Fruit fly (Drosophila melanogaster) whole organism, embryonic: ENCODE measurements around the gene Prat.

Source experiments
- ATbp ChIP-seq: fragments of 200-800 bp; sonication (Bioruptor generic); optimal IDR thresholded peaks from 2 replicates; lab custom pipeline; 2017; ENCODE audit warnings: missing biosample characterization, mild to moderate bottlenecking, missing genetic modification characterization, missing genetic modification reagents
- Asciz ChIP-seq: fragments of 200-800 bp; sonication (Bioruptor generic); optimal IDR thresholded peaks from 2 replicates; lab custom pipeline; 2017; ENCODE audit warnings: missing biosample characterization, mild to moderate bottlenecking, missing genetic modification characterization, missing genetic modification reagents
- Atf6 ChIP-seq: fragments of 200-800 bp; sonication (Bioruptor generic); IDR thresholded peaks from 2 replicates; pipeline ENCODE4 v1.3.6; 2022; ENCODE audit warnings: missing biosample characterization, missing genetic modification characterization
- Bdp1 ChIP-seq: fragments of 200-800 bp; sonication (Bioruptor generic); optimal IDR thresholded peaks from 3 replicates; lab custom pipeline; 2016; ENCODE audit warnings: missing biosample characterization, missing genetic modification characterization
- Bgb ChIP-seq: fragments of 200-800 bp; sonication (Bioruptor generic); IDR thresholded peaks from 2 replicates; pipeline ENCODE4 v1.3.6; 2022; ENCODE audit warnings: missing biosample characterization, missing genetic modification characterization; ENCODE audit not compliant: partially characterized antibody
- CG10431 ChIP-seq: fragments of 200-800 bp; sonication (Bioruptor generic); optimal IDR thresholded peaks from 3 replicates; lab custom pipeline; 2018; ENCODE audit warnings: missing biosample characterization, mild to moderate bottlenecking, missing genetic modification characterization
- CG11504 ChIP-seq: fragments of 200-800 bp; sonication (Bioruptor generic); optimal IDR thresholded peaks from 3 replicates; lab custom pipeline; 2019; ENCODE audit warnings: missing biosample characterization, mild to moderate bottlenecking, missing genetic modification characterization, moderate library complexity
- CG11696 ChIP-seq: fragments of 200-800 bp; sonication (Bioruptor generic); IDR thresholded peaks from 2 replicates; pipeline ENCODE4 v1.3.6; 2022; ENCODE audit warnings: missing biosample characterization, missing genetic modification characterization
- CG12219 ChIP-seq: fragments of 200-800 bp; sonication (Bioruptor generic); optimal IDR thresholded peaks from 3 replicates; lab custom pipeline; 2018; ENCODE audit warnings: missing biosample characterization, mild to moderate bottlenecking, missing genetic modification characterization
- CG13296 ChIP-seq: fragments of 200-800 bp; sonication (Bioruptor generic); optimal IDR thresholded peaks from 3 replicates; lab custom pipeline; 2018; ENCODE audit warnings: missing biosample characterization, mild to moderate bottlenecking, missing genetic modification characterization
- CG17186 ChIP-seq: fragments of 200-800 bp; sonication (Bioruptor generic); optimal IDR thresholded peaks from 3 replicates; lab custom pipeline; 2017; ENCODE audit warnings: missing biosample characterization, missing genetic modification reagents, missing genetic modification characterization
- CG2202 ChIP-seq: fragments of 200-800 bp; sonication (Bioruptor generic); optimal IDR thresholded peaks from 2 replicates; lab custom pipeline; 2018; ENCODE audit warnings: missing biosample characterization, mild to moderate bottlenecking, missing genetic modification characterization
- CG3995 ChIP-seq: fragments of 200-800 bp; sonication (Bioruptor generic); optimal IDR thresholded peaks from 3 replicates; lab custom pipeline; 2016; ENCODE audit warnings: missing biosample characterization, missing genetic modification characterization
- CG4328 ChIP-seq: fragments of 200-800 bp; sonication (Bioruptor generic); optimal IDR thresholded peaks from 3 replicates; lab custom pipeline; 2017; ENCODE audit warnings: missing biosample characterization, missing genetic modification reagents, missing genetic modification characterization
- CG8089 ChIP-seq: fragments of 200-800 bp; sonication (Bioruptor generic); optimal IDR thresholded peaks from 3 replicates; lab custom pipeline; 2016; ENCODE audit warnings: missing biosample characterization, missing genetic modification characterization
- CG8359 ChIP-seq: fragments of 200-800 bp; sonication (Bioruptor generic); optimal IDR thresholded peaks from 2 replicates; lab custom pipeline; 2017; ENCODE audit warnings: missing biosample characterization, mild to moderate bottlenecking, missing genetic modification characterization, borderline replicate concordance
- CG9817 ChIP-seq: fragments of 200-800 bp; sonication (Bioruptor generic); optimal IDR thresholded peaks from 2 replicates; lab custom pipeline; 2018; ENCODE audit warnings: missing biosample characterization, mild to moderate bottlenecking, missing genetic modification characterization, moderate library complexity
- CoRest ChIP-seq: fragments of 200-800 bp; sonication (Bioruptor generic); optimal IDR thresholded peaks from 3 replicates; lab custom pipeline; 2018; ENCODE audit warnings: missing biosample characterization, mild to moderate bottlenecking, missing genetic modification characterization, moderate library complexity
- E2f2 ChIP-seq: fragments of 200-800 bp; sonication (Bioruptor generic); IDR thresholded peaks from 2 replicates; pipeline ENCODE4 v1.3.6; 2022; ENCODE audit warnings: missing biosample characterization, missing genetic modification characterization
- Hey ChIP-seq: fragments of 200-800 bp; sonication (Bioruptor generic); optimal IDR thresholded peaks from 3 replicates; lab custom pipeline; 2018; ENCODE audit warnings: missing biosample characterization, mild to moderate bottlenecking, missing genetic modification characterization
- Hmx ChIP-seq: fragments of 200-800 bp; sonication (Bioruptor generic); optimal IDR thresholded peaks from 2 replicates; lab custom pipeline; 2016; ENCODE audit warnings: missing biosample characterization, missing genetic modification characterization
- Hr78 ChIP-seq, 2 experiments: fragments of 200-800 bp in 1 of 2; fragments of >200 bp in 1 of 2; sonication (Bioruptor generic) in 1 of 2; optimal IDR thresholded peaks; 2 replicates each; lab custom pipeline; 2017 to 2019; ENCODE audit warnings: missing biosample characterization in 2 of 2, missing genetic modification characterization in 2 of 2, mild to moderate bottlenecking in 1 of 2, moderate library complexity in 1 of 2
- Oli ChIP-seq: fragments of 200-800 bp; sonication (Bioruptor generic); optimal IDR thresholded peaks from 2 replicates; lab custom pipeline; 2018; ENCODE audit warnings: missing biosample characterization, mild to moderate bottlenecking, missing genetic modification characterization, moderate library complexity
- Optix ChIP-seq: fragments of 200-800 bp; sonication (Bioruptor generic); IDR thresholded peaks from 3 replicates; pipeline ENCODE4 v1.3.6; 2022; ENCODE audit warnings: missing biosample characterization, missing genetic modification characterization
- Poxn ChIP-seq: fragments of 200-800 bp; sonication (Bioruptor generic); IDR thresholded peaks from 2 replicates; pipeline ENCODE4 v1.3.6; 2022; ENCODE audit warnings: missing biosample characterization, missing genetic modification characterization
- Vsx1 ChIP-seq: fragments of 200-800 bp; sonication (Bioruptor generic); optimal IDR thresholded peaks from 2 replicates; lab custom pipeline; 2017; ENCODE audit warnings: missing biosample characterization, mild to moderate bottlenecking, missing genetic modification characterization, missing genetic modification reagents
- Xrp1 ChIP-seq: fragments of 200-800 bp; sonication (Bioruptor generic); IDR thresholded peaks from 2 replicates; pipeline ENCODE4 v1.3.6; 2022; ENCODE audit warnings: missing biosample characterization, missing genetic modification characterization
- YL-1 ChIP-seq: fragments of 200-800 bp; sonication (Bioruptor generic); optimal IDR thresholded peaks from 3 replicates; lab custom pipeline; 2017; ENCODE audit warnings: missing biosample characterization, mild to moderate bottlenecking, missing genetic modification characterization
- bbx ChIP-seq: fragments of 200-800 bp; sonication (Bioruptor generic); IDR thresholded peaks from 2 replicates; pipeline ENCODE4 v1.3.6; 2022; ENCODE audit warnings: missing biosample characterization, missing genetic modification characterization; ENCODE audit not compliant: partially characterized antibody
- bcd ChIP-seq: fragments of 200-800 bp; sonication (Bioruptor generic); optimal IDR thresholded peaks from 2 replicates; lab custom pipeline; 2017; ENCODE audit warnings: missing biosample characterization, mild to moderate bottlenecking, missing genetic modification characterization
- crol ChIP-seq: fragments of 200-800 bp; sonication (Bioruptor generic); IDR thresholded peaks from 2 replicates; pipeline ENCODE4 v1.3.6; 2022; ENCODE audit warnings: missing biosample characterization, missing genetic modification characterization
- cwo ChIP-seq: fragments of 200-800 bp; sonication (Bioruptor generic); optimal IDR thresholded peaks from 3 replicates; lab custom pipeline; 2017; ENCODE audit warnings: missing biosample characterization, missing genetic modification characterization, mild to moderate bottlenecking, moderate library complexity, missing genetic modification reagents
- danr ChIP-seq: fragments of 200-800 bp; sonication (Bioruptor generic); IDR thresholded peaks from 2 replicates; pipeline ENCODE4 v1.3.6; 2022; ENCODE audit warnings: missing biosample characterization, missing genetic modification characterization
- en ChIP-seq: fragments of 200-800 bp; sonication (Bioruptor generic); optimal IDR thresholded peaks from 2 replicates; lab custom pipeline; 2016; ENCODE audit warnings: missing biosample characterization, missing genetic modification characterization
- exex ChIP-seq: fragments of 200-800 bp; sonication (Bioruptor generic); optimal IDR thresholded peaks from 4 replicates; lab custom pipeline; 2018; ENCODE audit warnings: missing biosample characterization, mild to moderate bottlenecking, missing genetic modification characterization, moderate library complexity
- eyg ChIP-seq: fragments of 200-800 bp; sonication (Bioruptor generic); optimal IDR thresholded peaks from 3 replicates; lab custom pipeline; 2016; ENCODE audit warnings: missing biosample characterization, missing genetic modification characterization
- fd3F ChIP-seq: fragments of 200-800 bp; sonication (Bioruptor generic); optimal IDR thresholded peaks from 2 replicates; lab custom pipeline; 2018; ENCODE audit warnings: missing biosample characterization, mild to moderate bottlenecking, missing genetic modification characterization, moderate library complexity
- fd96Cb ChIP-seq: fragments of 200-800 bp; sonication (Bioruptor generic); optimal IDR thresholded peaks from 2 replicates; lab custom pipeline; 2018; ENCODE audit warnings: missing biosample characterization, mild to moderate bottlenecking, missing genetic modification characterization, moderate library complexity
- hkb ChIP-seq, 2 experiments: fragments of 200-800 bp in 1 of 2; fragments of >200 bp in 1 of 2; sonication (Bioruptor generic) in 1 of 2; IDR thresholded peaks in 1 of 2; optimal IDR thresholded peaks in 1 of 2; 2 replicates each; pipeline versions ENCODE4 v1.3.6 to Lab custom; 2017 to 2022; ENCODE audit warnings: missing biosample characterization in 1 of 2, missing genetic modification characterization in 1 of 2
- knrl ChIP-seq: fragments of 200-800 bp; sonication (Bioruptor generic); IDR thresholded peaks from 3 replicates; pipeline ENCODE4 v1.3.6; 2022; ENCODE audit warnings: missing biosample characterization, missing genetic modification characterization; ENCODE audit not compliant: partially characterized antibody
- lola ChIP-seq, 3 experiments: fragments of >200 bp in 2 of 3; fragments of 200-800 bp in 1 of 3; sonication (Bioruptor generic) in 1 of 3; optimal IDR thresholded peaks; 2 replicates each; lab custom pipeline; 2017 to 2019; ENCODE audit warnings: missing biosample characterization in 3 of 3, missing genetic modification characterization in 3 of 3, mild to moderate bottlenecking in 1 of 3, moderate library complexity in 1 of 3
- mld ChIP-seq: fragments of 200-800 bp; sonication (Bioruptor generic); IDR thresholded peaks from 3 replicates; pipeline ENCODE4 v1.3.6; 2022; ENCODE audit warnings: missing biosample characterization, missing genetic modification characterization; ENCODE audit not compliant: partially characterized antibody
- nerfin-1 ChIP-seq: fragments of 200-800 bp; sonication (Bioruptor generic); optimal IDR thresholded peaks from 3 replicates; lab custom pipeline; 2019; ENCODE audit warnings: missing biosample characterization, mild to moderate bottlenecking, missing genetic modification characterization, moderate library complexity
- sens-2 ChIP-seq: fragments of 200-800 bp; sonication (Bioruptor generic); IDR thresholded peaks from 2 replicates; pipeline ENCODE4 v1.3.6; 2022; ENCODE audit warnings: missing biosample characterization, missing genetic modification characterization
- slou ChIP-seq: fragments of 200-800 bp; sonication (Bioruptor generic); optimal IDR thresholded peaks from 3 replicates; lab custom pipeline; 2016; ENCODE audit warnings: missing biosample characterization, missing genetic modification characterization
- so ChIP-seq: fragments of 200-800 bp; sonication (Bioruptor generic); IDR thresholded peaks from 3 replicates; pipeline ENCODE4 v1.3.6; 2022; ENCODE audit warnings: missing biosample characterization, missing genetic modification characterization
- sqz ChIP-seq: fragments of 200-800 bp; sonication (Bioruptor generic); optimal IDR thresholded peaks from 3 replicates; lab custom pipeline; 2018; ENCODE audit warnings: missing biosample characterization, mild to moderate bottlenecking, missing genetic modification characterization
- toy ChIP-seq: fragments of 200-800 bp; sonication (Bioruptor generic); IDR thresholded peaks from 2 replicates; pipeline ENCODE4 v1.3.6; 2022; ENCODE audit warnings: missing biosample characterization, missing genetic modification characterization
- usp ChIP-seq: fragments of >200 bp; optimal IDR thresholded peaks from 2 replicates; lab custom pipeline; 2017; ENCODE audit warnings: missing biosample characterization, missing genetic modification characterization
- wek ChIP-seq: fragments of 200-800 bp; sonication (Bioruptor generic); optimal IDR thresholded peaks from 3 replicates; lab custom pipeline; 2018; ENCODE audit warnings: missing biosample characterization, mild to moderate bottlenecking, missing genetic modification characterization, moderate library complexity

The Prat gene

dm6 chr3R:7920196-7920595 is 8.6 kb upstream of the Prat start, which contains the start of the genes CG10445 and lds (continued):
- no peak for TF ChIP-seq Hmx (GFP tag; lab: Kevin White, UChicago)
- TF ChIP-seq sqz (GFP tag; lab: Kevin White, UChicago): no peak
- no peak for TF ChIP-seq Hey (tag; lab: Kevin White, UChicago)
- no peak for TF ChIP-seq Oli
- TF ChIP-seq Bgb: peak; percentile 90
- no peak for TF ChIP-seq CG4328
- no peak for TF ChIP-seq CG8359
- peak; percentile 89 for TF ChIP-seq knrl (GFP tag; lab: Robert Waterston, UW)
- peak; percentile 75 for TF ChIP-seq CG3995 (GFP tag; lab: Kevin White, UChicago)
- TF ChIP-seq eyg (GFP tag; lab: Kevin White, UChicago): no peak
- no peak for TF ChIP-seq Atf6 (GFP tag; lab: Robert Waterston, UW)
- no peak for TF ChIP-seq Hr78 (GFP tag; optimal IDR thresholded peaks at IDR 0.05; lab: Kevin White, UChicago)
- no peak for TF ChIP-seq slou (GFP tag; lab: Kevin White, UChicago)
- no peak for TF ChIP-seq fd96Cb (tag; lab: Kevin White, UChicago)
- no peak for TF ChIP-seq Poxn
- TF ChIP-seq nerfin-1: no peak
- TF ChIP-seq Bdp1: no peak
- TF ChIP-seq Asciz (GFP tag; lab: Kevin White, UChicago): no peak
- no peak for TF ChIP-seq so (GFP tag; lab: Robert Waterston, UW)
- TF ChIP-seq CG11504 (tag; lab: Kevin White, UChicago): no peak
- TF ChIP-seq E2f2 (GFP tag; lab: Robert Waterston, UW): peak; percentile 94
- TF ChIP-seq CG13296 (GFP tag; lab: Kevin White, UChicago): no peak
- no peak for TF ChIP-seq CG12219
- no peak for TF ChIP-seq bcd (GFP tag; lab: Kevin White, UChicago)
- TF ChIP-seq wek: no peak
- peak; percentile 64; the same call in 2 of the 3 replicates for TF ChIP-seq mld (GFP tag; lab: Robert Waterston, UW)
- no peak for TF ChIP-seq cwo (GFP tag; lab: Kevin White, UChicago)
- no peak for TF ChIP-seq Vsx1 (GFP tag; lab: Kevin White, UChicago)
- TF ChIP-seq exex (tag; lab: Kevin White, UChicago): no peak
- TF ChIP-seq fd3F (GFP tag; lab: Kevin White, UChicago): no peak
- TF ChIP-seq en (GFP tag; lab: Kevin White, UChicago): no peak
- TF ChIP-seq CG17186 (GFP tag; lab: Kevin White, UChicago): peak; percentile 79
- TF ChIP-seq sens-2: no peak
- no peak for TF ChIP-seq ATbp
- TF ChIP-seq CG11696 (GFP tag; lab: Robert Waterston, UW): no peak
- TF ChIP-seq toy (GFP tag; lab: Robert Waterston, UW): no peak
- TF ChIP-seq CG10431 (GFP tag; lab: Kevin White, UChicago): no peak
- TF ChIP-seq bbx: peak; percentile 91
- TF ChIP-seq CG8089 (GFP tag; lab: Kevin White, UChicago): no peak
- TF ChIP-seq crol (GFP tag; lab: Robert Waterston, UW): no peak
- TF ChIP-seq CG9817: no peak
- no peak for TF ChIP-seq lola (GFP tag; optimal IDR thresholded peaks at IDR 0.05; lab: Kevin White, UChicago)
- TF ChIP-seq danr (GFP tag; lab: Robert Waterston, UW): no peak
- no peak for TF ChIP-seq usp (GFP tag; lab: Kevin White, UChicago)
- peak; percentile 29 for TF ChIP-seq YL-1
- no peak for TF ChIP-seq Optix (GFP tag; lab: Robert Waterston, UW)
- TF ChIP-seq CG2202 (tag; lab: Kevin White, UChicago): no peak
- TF ChIP-seq Xrp1 (GFP tag; lab: Robert Waterston, UW): 0 out of 2 replicates have a peak, but pooled peaks have one; percentile 11
- TF ChIP-seq CoRest (tag; lab: Kevin White, UChicago): peak; percentile 43
- TF ChIP-seq hkb (optimal IDR thresholded peaks at IDR 0.05; lab: Kevin White, UChicago): no peak
- no peak for TF ChIP-seq hkb (GFP tag; IDR thresholded peaks at IDR 0.05; lab: Robert Waterston, UW)
